Fruit fly (Drosophila melanogaster): ENCODE data around the gene RhoGEF4.

- TF ChIP-seq h (optimal IDR thresholded peaks at IDR 0.05), result no peak
- TF ChIP-seq psq (optimal IDR thresholded peaks at IDR 0.05), result no peak
- TF ChIP-seq Sin3A (optimal IDR thresholded peaks at IDR 0.05), result no peak
Measured at dm6 chr3L:7359827-7360323, 36.7 kb upstream of the RhoGEF4 start, which contains the start of gene pst.

All from Kc167 (cell line).